Worm (Caenorhabditis elegans): ENCODE measurements around the gene slc-36.5.

slc-36.5 gene

DNA sequence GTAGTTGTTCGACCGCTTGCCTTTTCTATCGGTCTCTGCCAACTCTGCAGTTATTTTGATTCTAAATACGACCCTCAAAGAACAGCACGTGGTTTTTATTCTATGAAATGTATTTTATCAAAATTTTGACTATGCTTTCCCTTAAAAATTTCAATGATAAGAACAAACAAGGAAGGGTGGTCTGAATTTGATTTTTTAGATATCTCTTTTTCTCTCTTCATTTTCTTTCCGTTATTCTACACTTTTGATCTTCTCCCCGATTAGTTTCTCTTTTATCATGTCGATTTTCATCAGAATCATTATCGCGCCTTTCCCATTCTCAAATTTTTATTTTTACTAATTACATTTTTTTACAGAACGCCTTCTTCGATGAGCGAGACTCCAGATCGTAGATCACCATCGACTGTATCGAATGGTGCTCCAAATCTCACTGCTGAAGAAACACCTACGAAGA, 31.8 kb downstream of the slc-36.5 start:
- TF ChIP-seq mep-1 (tag; optimal IDR thresholded peaks at IDR 0.05) (no peak), sptf-1 (tag; optimal IDR thresholded peaks at IDR 0.05) (no peak)

ce11 chrII:6844227-6845005, 32.4 kb downstream of the slc-36.5 start:
- no peak for TF ChIP-seq nhr-28 (tag; optimal IDR thresholded peaks at IDR 0.05)
- no peak for TF ChIP-seq ceh-83 (GFP tag; optimal IDR thresholded peaks at IDR 0.05)
- peak; percentile 17 for TF ChIP-seq ceh-39 (tag; optimal IDR thresholded peaks at IDR 0.05)
- peak; percentile 89 for TF ChIP-seq zip-8 (tag; optimal IDR thresholded peaks at IDR 0.05)
- TF ChIP-seq nhr-237 (tag; optimal IDR thresholded peaks at IDR 0.05), result peak; percentile 21
- no peak for TF ChIP-seq unc-39 (tag; optimal IDR thresholded peaks at IDR 0.05)
- TF ChIP-seq pha-4 (tag; optimal IDR thresholded peaks at IDR 0.05), result no peak
- peak; percentile 31 for TF ChIP-seq ztf-11 (tag; optimal IDR thresholded peaks at IDR 0.05)
- TF ChIP-seq flh-1 (GFP tag; optimal IDR thresholded peaks at IDR 0.05), result no peak
- TF ChIP-seq mls-2 (tag; optimal IDR thresholded peaks at IDR 0.05), result no peak
- TF ChIP-seq ham-2 (GFP tag; optimal IDR thresholded peaks at IDR 0.05), result no peak
- TF ChIP-seq nhr-2 (tag; optimal IDR thresholded peaks at IDR 0.05), result peak; percentile 34
- no peak for TF ChIP-seq snpc-4 (tag; optimal IDR thresholded peaks at IDR 0.05)
- TF ChIP-seq ces-1 (GFP tag; optimal IDR thresholded peaks at IDR 0.05), result peak; percentile 97
- no peak for TF ChIP-seq unc-120 (tag; optimal IDR thresholded peaks at IDR 0.05; ENCODE audit: poor library complexity, severe bottlenecking)
- TF ChIP-seq lin-32 (GFP tag; optimal IDR thresholded peaks at IDR 0.05), result no peak
- TF ChIP-seq ceh-43 (GFP tag; optimal IDR thresholded peaks at IDR 0.05), result no peak
- TF ChIP-seq nhr-12 (tag; optimal IDR thresholded peaks at IDR 0.05), result peak; percentile 2
- TF ChIP-seq M03D4.4 (tag; optimal IDR thresholded peaks at IDR 0.05), result no peak
- no peak for TF ChIP-seq bed-3 (GFP tag; optimal IDR thresholded peaks at IDR 0.05)
- peak; percentile 24 for TF ChIP-seq sem-2 (GFP tag; optimal IDR thresholded peaks at IDR 0.05)
- TF ChIP-seq cnd-1 (tag; optimal IDR thresholded peaks at IDR 0.05), result no peak
- no peak for TF ChIP-seq blmp-1 (tag; optimal IDR thresholded peaks at IDR 0.05)
- no peak for TF ChIP-seq lin-13 (tag; optimal IDR thresholded peaks at IDR 0.05)

DNA sequence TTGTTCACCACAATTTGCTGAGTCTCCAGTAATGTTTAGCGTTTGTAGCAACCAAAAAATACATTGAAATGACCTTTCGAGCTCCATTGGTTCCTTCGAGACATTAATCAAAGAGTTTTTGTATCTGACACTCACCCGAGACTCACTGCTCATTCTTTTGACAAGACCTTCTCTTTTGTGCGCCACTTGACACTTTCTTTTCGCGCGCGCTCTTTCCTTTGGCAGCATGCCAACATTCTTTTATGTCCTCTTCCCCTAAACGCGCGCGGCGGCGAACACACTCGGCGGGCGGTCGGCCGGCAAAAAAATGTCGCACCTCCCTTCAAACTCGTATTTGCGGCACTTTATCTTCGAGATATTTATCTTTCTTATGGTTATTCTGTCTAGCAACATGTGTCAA, 33.2 kb downstream of the slc-36.5 start:
- TF ChIP-seq sptf-1 (tag; optimal IDR thresholded peaks at IDR 0.05) (no peak), mab-5 (tag; optimal IDR thresholded peaks at IDR 0.05) (no peak), flh-1 (GFP tag; optimal IDR thresholded peaks at IDR 0.05) (no peak), unc-62 (GFP tag; optimal IDR thresholded peaks at IDR 0.05) (no peak), lsy-2 (tag; optimal IDR thresholded peaks at IDR 0.05) (no peak), hlh-1 (tag; optimal IDR thresholded peaks at IDR 0.05) (no peak), drap-1 (GFP tag; optimal IDR thresholded peaks at IDR 0.05) (peak; percentile 8)

- TF ChIP-seq tbx-8 (GFP tag; optimal IDR thresholded peaks at IDR 0.05) (no peak), hlh-1 (tag; optimal IDR thresholded peaks at IDR 0.05) (peak; percentile 84), ceh-43 (GFP tag; optimal IDR thresholded peaks at IDR 0.05) (no peak)
Measured at ce11 chrII:6843211-6843610, 33.6 kb downstream of the slc-36.5 start.

ce11 chrII:6842651-6843118, 34.2 kb downstream of the slc-36.5 start:
- TF ChIP-seq unc-120 (tag; optimal IDR thresholded peaks at IDR 0.05; ENCODE audit: poor library complexity, severe bottlenecking), result peak; percentile 79
- TF ChIP-seq zip-8 (tag; optimal IDR thresholded peaks at IDR 0.05), result no peak
- peak; percentile 39 for TF ChIP-seq unc-62 (GFP tag; optimal IDR thresholded peaks at IDR 0.05)
- TF ChIP-seq ces-1 (GFP tag; optimal IDR thresholded peaks at IDR 0.05), result peak; percentile 38
- no peak for TF ChIP-seq snpc-4 (tag; optimal IDR thresholded peaks at IDR 0.05)
- TF ChIP-seq elt-3 (tag; optimal IDR thresholded peaks at IDR 0.05), result peak; percentile 81
- peak; percentile 94 for TF ChIP-seq elt-1 (tag; optimal IDR thresholded peaks at IDR 0.05; ENCODE audit: borderline replicate concordance, insufficient read depth)
